Worm (Caenorhabditis elegans) whole organism, L3 larva: ENCODE measurements around the gene Y47D3A.13.

Experiments
- R02D3.7 ChIP-seq: fragments of 150-350 bp; optimal IDR thresholded peaks from 2 replicates; lab custom pipeline; 2014; ENCODE audit warnings: missing biosample characterization, missing genetic modification characterization
- ZK546.5 ChIP-seq: sonication (generic microtip); optimal IDR thresholded peaks from 2 replicates; lab custom pipeline; 2017; ENCODE audit warnings: missing biosample characterization, missing genetic modification characterization
- aly-2 ChIP-seq: fragments of 150-350 bp; optimal IDR thresholded peaks from 2 replicates; lab custom pipeline; 2014; ENCODE audit warnings: missing biosample characterization, missing genetic modification characterization
- ceh-28 ChIP-seq: fragments of 150-350 bp; optimal IDR thresholded peaks from 2 replicates; lab custom pipeline; 2014; ENCODE audit warnings: missing biosample characterization, missing genetic modification reagents, missing genetic modification characterization
- ceh-9 ChIP-seq: sonication (generic microtip); optimal IDR thresholded peaks from 2 replicates; lab custom pipeline; 2018; ENCODE audit warnings: missing biosample characterization, missing genetic modification characterization
- elt-2 ChIP-seq: sonication (generic microtip); optimal IDR thresholded peaks from 2 replicates; lab custom pipeline; 2016; ENCODE audit warnings: missing genetic modification reagents, mild to moderate bottlenecking, missing genetic modification characterization, missing compliant biosample characterization
- fkh-2 ChIP-seq: fragments of 150-350 bp; optimal IDR thresholded peaks from 2 replicates; lab custom pipeline; 2014; ENCODE audit warnings: missing biosample characterization, missing genetic modification reagents, missing genetic modification characterization
- fos-1 ChIP-seq: fragments of 150-350 bp; optimal IDR thresholded peaks from 2 replicates; lab custom pipeline; 2014; ENCODE audit warnings: missing biosample characterization, missing genetic modification characterization
- lin-15B ChIP-seq: fragments of 150-350 bp; optimal IDR thresholded peaks from 2 replicates; lab custom pipeline; 2014; ENCODE audit warnings: missing biosample characterization, missing genetic modification characterization
- lin-39 ChIP-seq: fragments of 150-350 bp; optimal IDR thresholded peaks from 2 replicates; lab custom pipeline; 2018; ENCODE audit warnings: missing biosample characterization, missing genetic modification reagents, missing genetic modification characterization
- lsy-12 ChIP-seq: sonication (generic microtip); optimal IDR thresholded peaks from 2 replicates; lab custom pipeline; 2016; ENCODE audit warnings: mild to moderate bottlenecking, missing genetic modification characterization, missing compliant biosample characterization
- nhr-11 ChIP-seq: fragments of 150-350 bp; optimal IDR thresholded peaks from 2 replicates; lab custom pipeline; 2014; ENCODE audit warnings: missing biosample characterization, missing genetic modification characterization
- nhr-23 ChIP-seq: fragments of 150-350 bp; optimal IDR thresholded peaks from 2 replicates; lab custom pipeline; 2014; ENCODE audit warnings: missing biosample characterization, missing genetic modification reagents, missing genetic modification characterization
- nhr-237 ChIP-seq: fragments of 150-350 bp; optimal IDR thresholded peaks from 2 replicates; lab custom pipeline; 2014; ENCODE audit warnings: missing biosample characterization, missing genetic modification characterization
- nhr-28 ChIP-seq: fragments of 150-350 bp; optimal IDR thresholded peaks from 2 replicates; lab custom pipeline; 2014; ENCODE audit warnings: missing biosample characterization, missing genetic modification characterization
- nhr-43 ChIP-seq: sonication (generic microtip); optimal IDR thresholded peaks from 2 replicates; lab custom pipeline; 2016; ENCODE audit warnings: mild to moderate bottlenecking, missing genetic modification characterization, missing compliant biosample characterization; ENCODE audit not compliant: poor library complexity, severe bottlenecking
- nhr-67 ChIP-seq: fragments of 150-350 bp; optimal IDR thresholded peaks from 2 replicates; lab custom pipeline; 2014; ENCODE audit warnings: missing biosample characterization, missing genetic modification characterization
- nhr-76 ChIP-seq: fragments of 150-350 bp; sonication (generic microtip); optimal IDR thresholded peaks from 5 replicates; lab custom pipeline; 2014; ENCODE audit warnings: missing biosample characterization, missing genetic modification characterization
- nhr-77 ChIP-seq: fragments of 150-350 bp; optimal IDR thresholded peaks from 2 replicates; lab custom pipeline; 2014; ENCODE audit warnings: missing biosample characterization, missing genetic modification characterization
- pha-4 ChIP-seq: fragments of 150-350 bp; optimal IDR thresholded peaks from 2 replicates; lab custom pipeline; 2014; ENCODE audit warnings: missing biosample characterization, missing genetic modification reagents, missing genetic modification characterization
- skn-1 ChIP-seq: fragments of 150-350 bp; optimal IDR thresholded peaks from 2 replicates; lab custom pipeline; 2014; ENCODE audit warnings: missing biosample characterization, missing genetic modification characterization
- tbx-2 ChIP-seq: sonication (generic microtip); optimal IDR thresholded peaks from 2 replicates; lab custom pipeline; 2016; ENCODE audit warnings: mild to moderate bottlenecking, missing genetic modification characterization, missing compliant biosample characterization
- zag-1 ChIP-seq: fragments of 150-350 bp; optimal IDR thresholded peaks from 2 replicates; lab custom pipeline; 2014; ENCODE audit warnings: missing biosample characterization, missing genetic modification characterization
- ztf-4 ChIP-seq: fragments of 150-350 bp; optimal IDR thresholded peaks from 2 replicates; lab custom pipeline; 2014; ENCODE audit warnings: missing biosample characterization, missing genetic modification characterization

Gene Y47D3A.13

ce11 chrIII:11185483-11186115 is 38.3 kb downstream of the Y47D3A.13 start (continued):
- TF ChIP-seq nhr-237 (no peak), elt-2 (peak; percentile 74), tbx-2 (tag; lab: Kevin White, UChicago) (peak; percentile 22), nhr-11 (tag; lab: Kevin White, UChicago) (no peak), fos-1 (tag; lab: Kevin White, UChicago) (no peak), ceh-9 (tag; lab: Kevin White, UChicago) (no peak), skn-1 (tag; lab: Kevin White, UChicago) (peak; percentile 39), nhr-67 (no peak), lsy-12 (tag; lab: Kevin White, UChicago) (no peak), nhr-77 (tag; lab: Kevin White, UChicago) (no peak), lin-39 (tag; lab: Kevin White, UChicago) (peak; percentile 83), nhr-43 (tag; lab: Kevin White, UChicago) (no peak), R02D3.7 (tag; lab: Kevin White, UChicago) (no peak)
- TF ChIP-seq, all 47 proteins: peak for 12

- TF ChIP-seq nhr-28 (tag; lab: Kevin White, UChicago) (no peak), nhr-237 (no peak), nhr-67 (no peak), nhr-23 (tag; lab: Kevin White, UChicago) (no peak), ztf-4 (tag; lab: Kevin White, UChicago) (no peak), pha-4 (tag; lab: Kevin White, UChicago) (no peak), nhr-76 (no peak), lin-39 (tag; lab: Kevin White, UChicago) (no peak), ZK546.5 (tag; lab: Kevin White, UChicago) (no peak), zag-1 (tag; lab: Kevin White, UChicago) (no peak), aly-2 (tag; lab: Kevin White, UChicago) (no peak), ceh-9 (tag; lab: Kevin White, UChicago) (no peak), fkh-2 (tag; lab: Kevin White, UChicago) (no peak), lin-15B (no peak), ceh-28 (tag; lab: Kevin White, UChicago) (no peak)
Measured at ce11 chrIII:11175642-11176217, 48.2 kb downstream of the Y47D3A.13 start.
